Worm (Caenorhabditis elegans) whole organism, L2 larva: ENCODE results near the gene efhd-1.

Source experiments
- C34F6.9 ChIP-seq: fragments of 150-350 bp; optimal IDR thresholded peaks from 2 replicates; lab custom pipeline; 2014; ENCODE audit warnings: missing biosample characterization, missing genetic modification characterization
- R02D3.7 ChIP-seq: fragments of 150-350 bp; optimal IDR thresholded peaks from 2 replicates; lab custom pipeline; 2014; ENCODE audit warnings: missing biosample characterization, missing genetic modification characterization
- Y55F3AM.14 ChIP-seq: fragments of 200-800 bp; sonication (Bioruptor generic); optimal IDR thresholded peaks from 2 replicates; lab custom pipeline; 2018; ENCODE audit warnings: mild to moderate bottlenecking, missing genetic modification characterization, missing compliant biosample characterization
- alr-1 ChIP-seq: fragments of 150-350 bp; optimal IDR thresholded peaks from 2 replicates; lab custom pipeline; 2014; ENCODE audit warnings: missing biosample characterization, missing genetic modification characterization
- ama-1 ChIP-seq: fragments of 150-350 bp; optimal IDR thresholded peaks from 2 replicates; lab custom pipeline; 2018; ENCODE audit warnings: inconsistent platforms
- ceh-16 ChIP-seq: fragments of 150-350 bp; optimal IDR thresholded peaks from 2 replicates; lab custom pipeline; 2014; ENCODE audit warnings: missing biosample characterization, missing genetic modification characterization
- ceh-82 ChIP-seq: fragments of 150-350 bp; optimal IDR thresholded peaks from 2 replicates; lab custom pipeline; 2014; ENCODE audit warnings: missing biosample characterization, missing genetic modification characterization
- crh-2 ChIP-seq: sonication (generic microtip); optimal IDR thresholded peaks from 2 replicates; lab custom pipeline; 2017; ENCODE audit warnings: missing biosample characterization, missing genetic modification characterization
- egl-27 ChIP-seq: sonication (generic microtip); optimal IDR thresholded peaks from 3 replicates; lab custom pipeline; 2017; ENCODE audit warnings: missing biosample characterization, missing genetic modification reagents, missing genetic modification characterization
- elt-1 ChIP-seq: fragments of 150-350 bp; optimal IDR thresholded peaks from 2 replicates; lab custom pipeline; 2014; ENCODE audit warnings: missing biosample characterization, missing genetic modification characterization
- elt-3 ChIP-seq: sonication (generic microtip); optimal IDR thresholded peaks from 2 replicates; lab custom pipeline; 2017; ENCODE audit warnings: missing biosample characterization, missing genetic modification characterization
- fos-1 ChIP-seq: fragments of 150-350 bp; optimal IDR thresholded peaks from 2 replicates; lab custom pipeline; 2014; ENCODE audit warnings: missing biosample characterization, missing genetic modification characterization
- gmeb-1 ChIP-seq: fragments of 150-350 bp; optimal IDR thresholded peaks from 2 replicates; lab custom pipeline; 2014; ENCODE audit warnings: missing biosample characterization, missing genetic modification characterization
- lin-13 ChIP-seq: fragments of 150-350 bp; optimal IDR thresholded peaks from 2 replicates; lab custom pipeline; 2014; ENCODE audit warnings: missing biosample characterization, missing genetic modification reagents, missing genetic modification characterization
- lin-39 ChIP-seq: fragments of 150-350 bp; optimal IDR thresholded peaks from 2 replicates; lab custom pipeline; 2014; ENCODE audit warnings: missing biosample characterization, missing genetic modification reagents, missing genetic modification characterization
- lsy-2 ChIP-seq, 2 experiments: fragments of 150-350 bp in 1 of 2; sonication (generic microtip) in 1 of 2; optimal IDR thresholded peaks; 2 replicates each; lab custom pipeline; 2014 to 2017; ENCODE audit warnings: missing biosample characterization in 2 of 2, missing genetic modification characterization in 2 of 2
- mbf-1 ChIP-seq: sonication (generic microtip); optimal IDR thresholded peaks from 2 replicates; lab custom pipeline; 2017; ENCODE audit warnings: missing biosample characterization, missing genetic modification characterization
- mdl-1 ChIP-seq, 2 experiments: fragments of 150-350 bp in 1 of 2; sonication (generic microtip) in 1 of 2; optimal IDR thresholded peaks; 2 replicates each; lab custom pipeline; 2017; ENCODE audit warnings: missing biosample characterization in 2 of 2, missing genetic modification characterization in 2 of 2
- nhr-10 ChIP-seq: sonication (generic microtip); optimal IDR thresholded peaks from 2 replicates; lab custom pipeline; 2017; ENCODE audit warnings: missing biosample characterization, missing genetic modification characterization
- nhr-11 ChIP-seq: fragments of 150-350 bp; optimal IDR thresholded peaks from 2 replicates; lab custom pipeline; 2014; ENCODE audit warnings: missing biosample characterization, missing genetic modification characterization
- nhr-12 ChIP-seq: fragments of 150-350 bp; optimal IDR thresholded peaks from 2 replicates; lab custom pipeline; 2014; ENCODE audit warnings: missing biosample characterization, missing genetic modification characterization
- nhr-129 ChIP-seq: fragments of 150-350 bp; optimal IDR thresholded peaks from 2 replicates; lab custom pipeline; 2014; ENCODE audit warnings: missing biosample characterization, missing genetic modification characterization
- nhr-21 ChIP-seq: fragments of 150-350 bp; optimal IDR thresholded peaks from 2 replicates; lab custom pipeline; 2014; ENCODE audit warnings: missing biosample characterization, missing genetic modification characterization
- nhr-23 ChIP-seq: fragments of 150-350 bp; optimal IDR thresholded peaks from 2 replicates; lab custom pipeline; 2014; ENCODE audit warnings: missing biosample characterization, missing genetic modification reagents, missing genetic modification characterization
- nhr-237 ChIP-seq: fragments of 150-350 bp; optimal IDR thresholded peaks from 2 replicates; lab custom pipeline; 2014; ENCODE audit warnings: missing biosample characterization, missing genetic modification characterization
- sma-3 ChIP-seq: sonication (generic microtip); optimal IDR thresholded peaks from 2 replicates; lab custom pipeline; 2016; ENCODE audit warnings: missing genetic modification reagents, missing genetic modification characterization, missing compliant biosample characterization
- sma-9 ChIP-seq, 2 experiments: fragments of 150-350 bp in 1 of 2; sonication (generic microtip) in 1 of 2; optimal IDR thresholded peaks; 2 replicates each; lab custom pipeline; 2014 to 2016; ENCODE audit warnings: missing genetic modification characterization in 2 of 2, mild to moderate bottlenecking in 1 of 2, missing biosample characterization in 1 of 2, missing compliant biosample characterization in 1 of 2, missing genetic modification reagents in 1 of 2, moderate library complexity in 1 of 2
- snpc-4 ChIP-seq: fragments of 150-350 bp; optimal IDR thresholded peaks from 2 replicates; lab custom pipeline; 2014; ENCODE audit warnings: missing biosample characterization, missing genetic modification characterization
- unc-39 ChIP-seq: fragments of 150-350 bp; optimal IDR thresholded peaks from 2 replicates; lab custom pipeline; 2014; ENCODE audit warnings: missing biosample characterization, missing genetic modification characterization
- unc-55 ChIP-seq: fragments of 150-350 bp; sonication (generic microtip); optimal IDR thresholded peaks from 3 replicates; lab custom pipeline; 2014; ENCODE audit warnings: missing biosample characterization, missing genetic modification reagents, missing genetic modification characterization
- unc-62 ChIP-seq: fragments of 150-350 bp; optimal IDR thresholded peaks from 2 replicates; lab custom pipeline; 2014; ENCODE audit warnings: missing biosample characterization, missing genetic modification reagents, missing genetic modification characterization
- zag-1 ChIP-seq: fragments of 150-350 bp; optimal IDR thresholded peaks from 2 replicates; lab custom pipeline; 2014; ENCODE audit warnings: missing biosample characterization, missing genetic modification characterization
- ztf-1 ChIP-seq: fragments of 200-800 bp; sonication (Bioruptor generic); conservative IDR thresholded peaks from 2 replicates; pipeline ENCODE4 v1.3.6; 2022; ENCODE audit warnings: missing genetic modification characterization, missing compliant biosample characterization
- ztf-11 ChIP-seq: sonication (generic microtip); optimal IDR thresholded peaks from 2 replicates; lab custom pipeline; 2017; ENCODE audit warnings: missing biosample characterization, missing genetic modification characterization
- ztf-4 ChIP-seq: fragments of 150-350 bp; optimal IDR thresholded peaks from 2 replicates; lab custom pipeline; 2014; ENCODE audit warnings: missing biosample characterization, missing genetic modification characterization

The efhd-1 gene

DNA sequence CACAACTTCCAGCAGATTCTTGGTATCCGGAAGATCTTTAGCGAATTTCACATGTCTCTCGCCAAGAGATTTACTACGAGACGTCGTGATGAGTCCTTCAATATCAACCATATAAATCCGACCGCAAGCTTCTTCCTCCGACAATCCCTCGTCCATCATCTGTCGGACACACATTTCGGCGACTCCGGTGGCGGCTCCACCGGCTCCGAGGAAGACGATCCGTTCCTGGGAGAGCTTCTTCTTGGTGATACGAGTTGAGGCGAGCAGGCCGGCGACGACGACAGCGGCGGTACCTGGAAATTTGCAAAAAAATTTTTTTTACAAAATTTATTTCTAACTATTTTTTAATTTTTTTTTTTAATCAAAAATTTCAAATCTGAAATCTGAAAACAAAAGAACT lies 51.5 kb downstream of the efhd-1 start:
- no peak for TF ChIP-seq nhr-237 (tag; lab: Kevin White, UChicago)
- TF ChIP-seq nhr-11 (tag; lab: Kevin White, UChicago), result no peak
- TF ChIP-seq nhr-12 (tag; lab: Kevin White, UChicago), result no peak
- TF ChIP-seq alr-1, result no peak
- no peak for TF ChIP-seq R02D3.7 (tag; lab: Kevin White, UChicago)
- TF ChIP-seq zag-1, result no peak
- TF ChIP-seq snpc-4 (tag; lab: Kevin White, UChicago), result no peak
- TF ChIP-seq unc-62 (GFP tag; lab: Kevin White, UChicago), result no peak
- TF ChIP-seq lsy-2 (tag; optimal IDR thresholded peaks at IDR 0.05; lab: Kevin White, UChicago), result no peak
- TF ChIP-seq elt-1 (tag; lab: Kevin White, UChicago), result no peak
- TF ChIP-seq fos-1 (tag; lab: Kevin White, UChicago), result no peak
- TF ChIP-seq unc-39 (tag; lab: Kevin White, UChicago), result no peak
- no peak for TF ChIP-seq sma-9 (GFP tag; optimal IDR thresholded peaks at IDR 0.05; lab: Kevin White, UChicago)
- no peak for TF ChIP-seq sma-9 (tag; optimal IDR thresholded peaks at IDR 0.05; lab: Kevin White, UChicago)
- no peak for TF ChIP-seq Y55F3AM.14 (GFP tag; lab: Kevin White, UChicago)

DNA sequence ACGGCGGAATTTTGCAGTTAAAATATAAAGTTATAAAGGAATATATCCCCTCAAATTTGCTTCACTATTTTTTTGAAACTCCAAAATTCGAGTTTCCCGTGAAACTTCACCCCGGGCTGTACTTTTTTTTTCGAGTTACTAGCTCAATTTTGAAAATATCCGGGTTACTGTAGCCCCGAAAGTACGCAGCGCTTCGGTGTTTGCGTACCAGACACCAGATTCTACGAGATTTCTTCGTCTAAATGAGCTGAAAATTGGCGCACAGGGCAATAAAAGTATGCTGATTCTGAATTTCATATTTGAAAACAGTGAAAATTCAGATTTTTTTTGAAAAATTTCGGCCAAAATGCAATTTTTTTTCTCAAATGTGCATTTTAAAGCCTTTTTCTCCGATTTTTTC lies 52.3 kb downstream of the efhd-1 start:
- TF ChIP-seq mdl-1 (tag; optimal IDR thresholded peaks at IDR 0.05; lab: Kevin White, UChicago) (no peak), ztf-11 (tag; lab: Kevin White, UChicago) (no peak), ztf-4 (tag; lab: Kevin White, UChicago) (no peak), nhr-237 (tag; lab: Kevin White, UChicago) (no peak), C34F6.9 (tag; lab: Kevin White, UChicago) (no peak), crh-2 (tag; lab: Kevin White, UChicago) (no peak)

DNA sequence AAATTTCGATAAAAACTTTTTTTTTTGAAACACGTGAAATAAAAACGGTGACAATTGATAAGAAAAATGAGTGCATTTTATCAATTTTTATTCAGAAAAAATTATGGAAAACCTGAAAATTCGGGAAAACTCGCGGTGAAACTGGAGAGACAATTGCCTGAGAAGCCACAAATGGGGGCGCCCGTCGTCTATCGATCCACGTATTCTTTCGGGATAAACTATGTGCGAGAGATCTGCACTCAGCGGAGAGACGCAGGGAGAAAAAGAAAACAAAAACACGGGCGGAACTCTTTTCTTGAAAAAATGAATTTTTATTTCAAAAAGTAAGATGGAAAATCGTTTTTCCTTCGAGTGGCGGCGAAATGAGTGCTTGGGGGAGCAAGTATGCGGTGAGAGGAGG lies 55.3 kb downstream of the efhd-1 start, which contains the start of gene men-1:
Gene men-1, minus strand, starts transcription at position 242 of the 400 bp plus-strand sequence.
- TF ChIP-seq R02D3.7 (tag; lab: Kevin White, UChicago) (no peak), C34F6.9 (tag; lab: Kevin White, UChicago) (peak; percentile 19), ceh-16 (tag; lab: Kevin White, UChicago) (no peak), nhr-237 (tag; lab: Kevin White, UChicago) (no peak)
- TF ChIP-seq, all 48 proteins: peak for 1

DNA sequence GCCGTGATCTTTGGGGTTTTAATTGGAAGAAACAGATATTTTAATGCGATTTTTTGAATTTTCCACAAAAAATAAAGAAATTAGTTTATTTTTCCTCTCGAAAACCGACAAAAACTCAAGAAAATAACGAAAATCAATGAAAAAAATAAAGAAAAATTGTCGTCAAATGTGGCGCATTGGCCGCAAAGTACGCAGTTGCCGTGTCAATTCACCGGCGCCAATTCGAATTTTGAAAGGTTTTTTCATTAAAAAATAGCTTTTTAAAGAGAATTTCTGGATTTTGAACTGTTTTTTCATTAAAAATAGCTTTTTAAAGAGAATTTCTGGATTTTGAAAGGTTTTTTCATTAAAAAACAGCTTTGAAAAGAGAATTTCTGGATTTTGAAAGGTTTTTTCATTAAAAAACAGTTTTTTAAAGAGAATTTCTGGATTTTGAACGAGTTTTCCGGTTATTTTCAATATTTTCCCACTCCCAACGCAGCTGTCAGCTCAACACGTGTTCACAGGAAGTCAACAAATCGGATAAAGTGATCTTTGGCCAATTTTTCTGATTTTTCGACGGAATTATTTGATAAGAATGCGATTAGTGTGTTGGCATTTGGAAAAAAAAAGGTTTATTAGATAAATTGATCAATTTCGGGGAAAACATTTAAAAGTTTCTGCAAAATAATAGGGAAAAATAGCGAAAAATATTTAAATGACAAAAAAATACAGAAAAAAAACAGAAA lies 55.9 kb downstream of the efhd-1 start:
- TF ChIP-seq gmeb-1, result peak; percentile 23
- TF ChIP-seq sma-3 (GFP tag; lab: Kevin White, UChicago), result no peak
- no peak for TF ChIP-seq ztf-4 (tag; lab: Kevin White, UChicago)
- TF ChIP-seq nhr-23 (tag; lab: Kevin White, UChicago), result no peak
- TF ChIP-seq unc-55, result peak; percentile 10
- TF ChIP-seq, all 48 proteins: peak for 2

DNA sequence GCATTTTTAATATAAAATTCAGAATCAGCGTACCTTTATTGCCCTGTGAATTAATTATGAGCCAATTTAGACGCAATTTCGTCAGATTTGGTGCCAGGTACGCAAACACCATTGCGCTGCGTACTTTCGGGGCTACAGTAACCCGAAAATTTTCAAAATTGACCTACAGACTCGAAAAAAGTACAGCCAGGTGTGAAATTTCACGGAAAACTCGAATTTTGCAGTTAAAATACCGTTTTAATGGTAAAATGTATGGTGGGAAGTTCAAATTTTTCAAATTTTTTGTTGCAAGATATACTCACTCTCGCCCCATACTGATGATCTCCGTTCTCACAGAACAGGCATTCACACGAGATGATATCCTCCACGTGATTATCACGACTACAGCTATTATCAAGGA lies 58.0 kb downstream of the efhd-1 start:
- TF ChIP-seq ama-1 (lab: Kevin White, UChicago) (no peak), egl-27 (tag; lab: Kevin White, UChicago) (no peak), fos-1 (tag; lab: Kevin White, UChicago) (no peak), mdl-1 (tag; optimal IDR thresholded peaks at IDR 0.05; lab: Kevin White, UChicago) (no peak)

DNA sequence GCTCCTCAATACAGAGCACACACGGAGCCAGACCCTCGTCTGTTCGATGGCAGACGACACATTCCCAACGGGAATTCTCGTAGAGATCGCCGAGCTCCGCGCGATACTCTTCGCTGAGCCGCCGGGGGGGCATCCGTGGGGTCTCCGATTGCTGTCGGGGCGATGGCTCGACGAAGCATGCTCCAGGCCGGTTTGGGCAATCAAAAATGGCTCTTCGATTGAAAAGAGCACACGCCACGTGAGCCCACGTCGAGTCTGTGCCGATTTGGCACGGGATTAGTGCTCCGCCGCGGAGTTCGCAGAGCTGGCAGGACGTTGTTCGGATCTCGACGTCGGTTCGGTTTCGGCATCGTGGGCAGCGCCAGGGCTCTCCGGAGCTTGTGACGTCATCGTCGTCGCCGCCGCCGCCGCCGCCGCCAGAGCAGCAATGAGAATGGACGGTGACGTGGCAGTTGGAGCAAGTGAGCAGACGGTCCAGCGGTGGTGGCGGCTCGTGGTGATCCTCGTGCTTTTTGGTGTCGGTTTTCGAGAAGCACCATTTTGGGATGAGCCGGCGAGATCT lies 58.7 kb downstream of the efhd-1 start:
- TF ChIP-seq lin-13 (GFP tag; lab: Kevin White, UChicago), result no peak
- no peak for TF ChIP-seq ceh-82 (tag; lab: Kevin White, UChicago)
- TF ChIP-seq ztf-4 (tag; lab: Kevin White, UChicago), result no peak
- no peak for TF ChIP-seq nhr-129 (tag; lab: Kevin White, UChicago)
- no peak for TF ChIP-seq ztf-1 (GFP tag; lab: Robert Waterston, UW)
- no peak for TF ChIP-seq nhr-21
- no peak for TF ChIP-seq lin-39 (tag; lab: Kevin White, UChicago)
- no peak for TF ChIP-seq elt-3 (tag; lab: Kevin White, UChicago)
- TF ChIP-seq nhr-12 (tag; lab: Kevin White, UChicago), result no peak
- no peak for TF ChIP-seq nhr-10 (tag; lab: Kevin White, UChicago)
- TF ChIP-seq mbf-1 (tag; lab: Kevin White, UChicago), result no peak
- TF ChIP-seq, all 48 proteins: peak for 0
